Fruit fly (Drosophila melanogaster) whole organism, embryonic: ENCODE measurements around the gene dUTPase.
A peak's percentile ranks its signal among the peaks of the same experiment; 100 is the strongest.

Source experiments
- Atf-2 ChIP-seq: fragments of 200-800 bp; sonication (Bioruptor generic); optimal IDR thresholded peaks from 2 replicates; lab custom pipeline; 2016; ENCODE audit warnings: missing biosample characterization, missing genetic modification characterization
- CG1024 ChIP-seq: fragments of 200-800 bp; sonication (Bioruptor generic); IDR thresholded peaks from 2 replicates; pipeline ENCODE4 v1.3.6; 2022; ENCODE audit warnings: missing biosample characterization, missing genetic modification characterization
- CG11723 ChIP-seq: fragments of 200-800 bp; sonication (Bioruptor generic); optimal IDR thresholded peaks from 2 replicates; lab custom pipeline; 2017; ENCODE audit warnings: missing biosample characterization, mild to moderate bottlenecking, missing genetic modification characterization
- CG12744 ChIP-seq: fragments of 200-800 bp; sonication (Bioruptor generic); optimal IDR thresholded peaks from 2 replicates; lab custom pipeline; 2016; ENCODE audit warnings: missing biosample characterization, missing genetic modification characterization
- CG13624 ChIP-seq: fragments of 200-800 bp; sonication (Bioruptor generic); optimal IDR thresholded peaks from 2 replicates; lab custom pipeline; 2016; ENCODE audit warnings: missing biosample characterization, missing genetic modification characterization
- CG15601 ChIP-seq: fragments of 200-800 bp; sonication (Bioruptor generic); optimal IDR thresholded peaks from 3 replicates; lab custom pipeline; 2019; ENCODE audit warnings: missing biosample characterization, mild to moderate bottlenecking, missing genetic modification characterization, moderate library complexity
- CG17186 ChIP-seq: fragments of 200-800 bp; sonication (Bioruptor generic); optimal IDR thresholded peaks from 3 replicates; lab custom pipeline; 2017; ENCODE audit warnings: missing biosample characterization, missing genetic modification reagents, missing genetic modification characterization
- CG17912 ChIP-seq: fragments of 200-800 bp; sonication (Bioruptor generic); optimal IDR thresholded peaks from 2 replicates; lab custom pipeline; 2018; ENCODE audit warnings: missing biosample characterization, mild to moderate bottlenecking, missing genetic modification characterization
- CG2120 ChIP-seq: fragments of 200-800 bp; sonication (Bioruptor generic); optimal IDR thresholded peaks from 3 replicates; lab custom pipeline; 2016; ENCODE audit warnings: missing biosample characterization, missing genetic modification characterization
- CG34224 ChIP-seq: fragments of 200-800 bp; sonication (Bioruptor generic); IDR thresholded peaks from 3 replicates; pipeline ENCODE4 v1.3.6; 2022; ENCODE audit warnings: missing biosample characterization, missing genetic modification characterization; ENCODE audit not compliant: partially characterized antibody
- CG34422 ChIP-seq: fragments of 200-800 bp; sonication (Bioruptor generic); IDR thresholded peaks from 3 replicates; pipeline ENCODE4 v1.3.6; 2022; ENCODE audit warnings: missing biosample characterization, missing genetic modification characterization
- CG3847 ChIP-seq: fragments of 200-800 bp; sonication (Bioruptor generic); IDR thresholded peaks from 2 replicates; pipeline ENCODE4 v1.3.6; 2022; ENCODE audit warnings: missing biosample characterization, missing genetic modification characterization
- CG5953 ChIP-seq: fragments of 200-800 bp; sonication (Bioruptor generic); IDR thresholded peaks from 2 replicates; pipeline ENCODE4 v1.3.6; 2022; ENCODE audit warnings: missing biosample characterization, missing genetic modification characterization
- CG7271 ChIP-seq: fragments of 200-800 bp; sonication (Bioruptor generic); optimal IDR thresholded peaks from 2 replicates; lab custom pipeline; 2018; ENCODE audit warnings: missing biosample characterization, mild to moderate bottlenecking, missing genetic modification characterization, moderate library complexity
- CG8290 ChIP-seq, 3 experiments: fragments of 200-800 bp; sonication (Bioruptor generic); optimal IDR thresholded peaks; 2 replicates each; lab custom pipeline; 2016 to 2019; ENCODE audit warnings: missing biosample characterization in 3 of 3, missing genetic modification characterization in 3 of 3, mild to moderate bottlenecking in 2 of 3, moderate library complexity in 1 of 3
- CG9797 ChIP-seq: fragments of 200-800 bp; sonication (Bioruptor generic); optimal IDR thresholded peaks from 3 replicates; lab custom pipeline; 2018; ENCODE audit warnings: missing biosample characterization, mild to moderate bottlenecking, missing genetic modification characterization
- CG9817 ChIP-seq: fragments of 200-800 bp; sonication (Bioruptor generic); optimal IDR thresholded peaks from 2 replicates; lab custom pipeline; 2018; ENCODE audit warnings: missing biosample characterization, mild to moderate bottlenecking, missing genetic modification characterization, moderate library complexity
- D ChIP-seq, 2 experiments: fragments of 200-800 bp in 1 of 2; fragments of >200 bp in 1 of 2; sonication (Bioruptor generic) in 1 of 2; optimal IDR thresholded peaks; 2 replicates in 1 of 2; 3 replicates in 1 of 2; lab custom pipeline; 2017; ENCODE audit warnings: mild to moderate bottlenecking in 1 of 2, missing biosample characterization in 1 of 2, missing genetic modification characterization in 1 of 2, missing genetic modification reagents in 1 of 2
- Dfd ChIP-seq, 2 experiments: fragments of >200 bp; optimal IDR thresholded peaks; 2 replicates each; lab custom pipeline; 2017; ENCODE audit warnings: missing biosample characterization in 2 of 2, missing genetic modification characterization in 2 of 2
- Dp ChIP-seq: fragments of 200-800 bp; sonication (Bioruptor generic); optimal IDR thresholded peaks from 2 replicates; lab custom pipeline; 2018; ENCODE audit warnings: missing biosample characterization, mild to moderate bottlenecking, missing genetic modification characterization, moderate library complexity
- E2f2 ChIP-seq: fragments of 200-800 bp; sonication (Bioruptor generic); IDR thresholded peaks from 2 replicates; pipeline ENCODE4 v1.3.6; 2022; ENCODE audit warnings: missing biosample characterization, missing genetic modification characterization
- HLHmδ ChIP-seq: fragments of 200-800 bp; sonication (Bioruptor generic); optimal IDR thresholded peaks from 2 replicates; lab custom pipeline; 2018; ENCODE audit warnings: missing biosample characterization, mild to moderate bottlenecking, missing genetic modification characterization, moderate library complexity
- Hey ChIP-seq: fragments of 200-800 bp; sonication (Bioruptor generic); optimal IDR thresholded peaks from 3 replicates; lab custom pipeline; 2018; ENCODE audit warnings: missing biosample characterization, mild to moderate bottlenecking, missing genetic modification characterization
- HmgD ChIP-seq: fragments of 200-800 bp; sonication (Bioruptor generic); optimal IDR thresholded peaks from 3 replicates; lab custom pipeline; 2016; ENCODE audit warnings: missing biosample characterization, missing genetic modification characterization
- MBD-R2 ChIP-seq: fragments of 200-800 bp; sonication (Bioruptor generic); IDR thresholded peaks from 2 replicates; pipeline ENCODE4 v1.3.6; 2022; ENCODE audit warnings: missing biosample characterization, missing genetic modification characterization
- MESR4 ChIP-seq: fragments of 200-800 bp; sonication (Bioruptor generic); optimal IDR thresholded peaks from 2 replicates; lab custom pipeline; 2018; ENCODE audit warnings: missing biosample characterization, mild to moderate bottlenecking, missing genetic modification characterization, moderate library complexity
- Mad ChIP-seq: fragments of 200-800 bp; sonication (Bioruptor generic); optimal IDR thresholded peaks from 2 replicates; lab custom pipeline; 2016; ENCODE audit warnings: missing biosample characterization, missing genetic modification characterization
- Opbp ChIP-seq: fragments of 200-800 bp; sonication (Bioruptor generic); IDR thresholded peaks from 3 replicates; pipeline ENCODE4 v1.3.6; 2022; ENCODE audit warnings: missing biosample characterization, missing genetic modification characterization; ENCODE audit not compliant: partially characterized antibody
- Pdp1 ChIP-seq, 2 experiments: fragments of 200-800 bp; sonication (Bioruptor generic); optimal IDR thresholded peaks; 3 replicates each; lab custom pipeline; 2016; ENCODE audit warnings: missing biosample characterization in 2 of 2, missing genetic modification characterization in 2 of 2, mild to moderate bottlenecking in 1 of 2, moderate library complexity in 1 of 2
- Scr ChIP-seq: fragments of 200-800 bp; sonication (Bioruptor generic); IDR thresholded peaks from 2 replicates; pipeline ENCODE4 v1.3.6; 2022; ENCODE audit warnings: missing biosample characterization, missing genetic modification characterization; ENCODE audit not compliant: partially characterized antibody
- Ssrp ChIP-seq: fragments of 200-800 bp; sonication (Bioruptor generic); optimal IDR thresholded peaks from 2 replicates; lab custom pipeline; 2018; ENCODE audit warnings: missing biosample characterization, mild to moderate bottlenecking, missing genetic modification characterization, moderate library complexity
- amos ChIP-seq: fragments of 200-800 bp; sonication (Bioruptor generic); IDR thresholded peaks from 2 replicates; pipeline ENCODE4 v1.3.6; 2022; ENCODE audit warnings: missing biosample characterization, missing genetic modification characterization; ENCODE audit not compliant: partially characterized antibody
- ara ChIP-seq: fragments of 200-800 bp; sonication (Bioruptor generic); IDR thresholded peaks from 2 replicates; pipeline ENCODE4 v1.3.6; 2022; ENCODE audit warnings: missing biosample characterization, missing genetic modification characterization
- ato ChIP-seq: fragments of 200-800 bp; sonication (Bioruptor generic); IDR thresholded peaks from 2 replicates; pipeline ENCODE4 v1.3.6; 2022; ENCODE audit warnings: missing biosample characterization, missing genetic modification characterization; ENCODE audit not compliant: partially characterized antibody
- br ChIP-seq: fragments of >200 bp; optimal IDR thresholded peaks from 2 replicates; lab custom pipeline; 2017
- caup ChIP-seq: fragments of 200-800 bp; sonication (Bioruptor generic); optimal IDR thresholded peaks from 3 replicates; lab custom pipeline; 2017; ENCODE audit warnings: missing biosample characterization, mild to moderate bottlenecking, missing genetic modification characterization, moderate library complexity; ENCODE audit not compliant: severe bottlenecking
- da ChIP-seq: fragments of 200-800 bp; sonication (Bioruptor generic); optimal IDR thresholded peaks from 2 replicates; lab custom pipeline; 2016; ENCODE audit warnings: missing biosample characterization, missing genetic modification characterization
- disco-r ChIP-seq: fragments of 200-800 bp; sonication (Bioruptor generic); optimal IDR thresholded peaks from 2 replicates; lab custom pipeline; 2016; ENCODE audit warnings: missing biosample characterization, missing genetic modification characterization
- dmrt99B ChIP-seq: fragments of 200-800 bp; sonication (Bioruptor generic); optimal IDR thresholded peaks from 2 replicates; lab custom pipeline; 2018; ENCODE audit warnings: missing biosample characterization, mild to moderate bottlenecking, missing genetic modification characterization, moderate library complexity
- fd64A ChIP-seq: fragments of 200-800 bp; sonication (Bioruptor generic); optimal IDR thresholded peaks from 3 replicates; lab custom pipeline; 2018; ENCODE audit warnings: missing biosample characterization, mild to moderate bottlenecking, missing genetic modification characterization
- gfzf ChIP-seq: fragments of 200-800 bp; sonication (Bioruptor generic); optimal IDR thresholded peaks from 2 replicates; lab custom pipeline; 2016; ENCODE audit warnings: missing biosample characterization, mild to moderate bottlenecking, missing genetic modification characterization, moderate library complexity
- hbn ChIP-seq: fragments of 200-800 bp; sonication (Bioruptor generic); IDR thresholded peaks from 2 replicates; pipeline ENCODE4 v1.3.6; 2022; ENCODE audit warnings: missing biosample characterization, missing genetic modification characterization; ENCODE audit not compliant: partially characterized antibody
- knrl ChIP-seq: fragments of 200-800 bp; sonication (Bioruptor generic); IDR thresholded peaks from 3 replicates; pipeline ENCODE4 v1.3.6; 2022; ENCODE audit warnings: missing biosample characterization, missing genetic modification characterization; ENCODE audit not compliant: partially characterized antibody
- lov ChIP-seq, 2 experiments: fragments of 200-800 bp in 1 of 2; fragments of >200 bp in 1 of 2; sonication (Bioruptor generic) in 1 of 2; IDR thresholded peaks in 1 of 2; optimal IDR thresholded peaks in 1 of 2; 2 replicates in 1 of 2; 3 replicates in 1 of 2; pipeline versions ENCODE4 v1.3.6 to Lab custom; 2017 to 2022; ENCODE audit warnings: missing biosample characterization in 1 of 2, missing genetic modification characterization in 1 of 2
- nau ChIP-seq: fragments of 200-800 bp; sonication (Bioruptor generic); optimal IDR thresholded peaks from 3 replicates; lab custom pipeline; 2017; ENCODE audit warnings: missing biosample characterization, mild to moderate bottlenecking, missing genetic modification characterization, missing genetic modification reagents
- pzg ChIP-seq: fragments of 200-800 bp; sonication (Bioruptor generic); optimal IDR thresholded peaks from 3 replicates; lab custom pipeline; 2018; ENCODE audit warnings: missing biosample characterization, mild to moderate bottlenecking, missing genetic modification characterization, moderate library complexity
- vvl ChIP-seq: fragments of 200-800 bp; sonication (Bioruptor generic); IDR thresholded peaks from 2 replicates; pipeline ENCODE4 v1.3.6; 2022; ENCODE audit warnings: missing biosample characterization, missing genetic modification characterization
- wek ChIP-seq: fragments of 200-800 bp; sonication (Bioruptor generic); optimal IDR thresholded peaks from 3 replicates; lab custom pipeline; 2018; ENCODE audit warnings: missing biosample characterization, mild to moderate bottlenecking, missing genetic modification characterization, moderate library complexity

The dUTPase gene

DNA sequence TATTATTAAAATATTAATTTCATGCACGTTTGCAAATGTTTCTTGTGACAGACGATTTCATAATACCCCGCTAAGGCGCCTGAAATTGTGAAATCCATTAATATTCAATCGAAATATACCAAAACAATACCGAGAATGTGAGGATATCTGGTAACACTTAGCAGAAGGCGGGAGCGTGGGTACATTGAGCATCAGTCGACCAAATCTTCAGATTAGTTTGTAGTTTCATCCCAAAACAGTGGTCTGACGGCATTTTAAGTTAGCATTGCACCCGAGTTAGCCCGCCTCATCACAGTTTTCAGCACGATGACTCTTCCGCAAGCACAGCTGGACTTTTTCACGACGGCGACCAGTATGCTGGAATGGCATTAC is 6.5 kb upstream of the dUTPase start, which contains the start of gene Nup154:
Gene Nup154, plus strand, starts transcription at position 147 of the 372 bp plus-strand sequence.
- peak; percentile 72 for TF ChIP-seq CG17186 (GFP tag; lab: Kevin White, UChicago)
- TF ChIP-seq CG7271 (tag; lab: Kevin White, UChicago), result no peak
- 0 out of 2 replicates have a peak, but pooled peaks have one; percentile 13 for TF ChIP-seq Scr (GFP tag; lab: Robert Waterston, UW)
- peak; percentile 29 for TF ChIP-seq pzg (GFP tag; lab: Kevin White, UChicago)
- TF ChIP-seq wek, result peak; percentile 46
- TF ChIP-seq hbn (GFP tag; lab: Robert Waterston, UW), result 0 out of 2 replicates have a peak, but pooled peaks have one; percentile 26
- no peak for TF ChIP-seq Atf-2 (GFP tag; lab: Kevin White, UChicago)
- TF ChIP-seq CG9817 (tag; lab: Kevin White, UChicago), result no peak
- peak; percentile 43 for TF ChIP-seq MESR4
- TF ChIP-seq E2f2 (GFP tag; lab: Robert Waterston, UW), result peak; percentile 62
- no peak for TF ChIP-seq da (GFP tag; lab: Kevin White, UChicago)
- peak; percentile 13; the same call in 1 of the 3 replicates for TF ChIP-seq CG34422 (GFP tag; lab: Robert Waterston, UW)
- TF ChIP-seq CG3847, result no peak
- TF ChIP-seq Hey, result no peak
- peak; percentile 33 for TF ChIP-seq Dp (GFP tag; lab: Kevin White, UChicago)
- TF ChIP-seq CG34224 (GFP tag; lab: Robert Waterston, UW), result no peak
- no peak for TF ChIP-seq CG12744 (GFP tag; lab: Kevin White, UChicago)
- 0 out of 2 replicates have a peak, but pooled peaks have one; percentile 14 for TF ChIP-seq vvl (GFP tag; lab: Robert Waterston, UW)
- no peak for TF ChIP-seq HmgD
- TF ChIP-seq Mad, result no peak
- no peak for TF ChIP-seq lov (optimal IDR thresholded peaks at IDR 0.05; lab: Kevin White, UChicago)
- no peak for TF ChIP-seq lov (GFP tag; IDR thresholded peaks at IDR 0.05; lab: Robert Waterston, UW)
- TF ChIP-seq CG8290 (GFP tag; optimal IDR thresholded peaks at IDR 0.05; lab: Kevin White, UChicago), result no peak
- no peak for TF ChIP-seq CG8290 (tag; optimal IDR thresholded peaks at IDR 0.05; lab: Kevin White, UChicago)
- no peak for TF ChIP-seq knrl
- no peak for TF ChIP-seq CG11723 (GFP tag; lab: Kevin White, UChicago)
- TF ChIP-seq CG13624 (GFP tag; lab: Kevin White, UChicago), result no peak
- no peak for TF ChIP-seq amos (GFP tag; lab: Robert Waterston, UW)
- TF ChIP-seq ato (GFP tag; lab: Robert Waterston, UW), result 0 out of 2 replicates have a peak, but pooled peaks have one; percentile 22
- TF ChIP-seq Dfd (GFP tag; optimal IDR thresholded peaks at IDR 0.05; lab: Kevin White, UChicago), result no peak
- TF ChIP-seq gfzf (GFP tag; lab: Kevin White, UChicago), result peak; percentile 51
- TF ChIP-seq caup, result no peak
- TF ChIP-seq nau (GFP tag; lab: Kevin White, UChicago), result no peak
- TF ChIP-seq disco-r (GFP tag; lab: Kevin White, UChicago), result no peak
- no peak for TF ChIP-seq CG15601 (tag; lab: Kevin White, UChicago)
- TF ChIP-seq Opbp (GFP tag; lab: Robert Waterston, UW), result no peak
- no peak for TF ChIP-seq CG5953 (GFP tag; lab: Robert Waterston, UW)
- no peak for TF ChIP-seq D (optimal IDR thresholded peaks at IDR 0.05; lab: Kevin White, UChicago)
- no peak for TF ChIP-seq D (GFP tag; optimal IDR thresholded peaks at IDR 0.05; lab: Kevin White, UChicago)
- TF ChIP-seq CG9797 (GFP tag; lab: Kevin White, UChicago), result peak; percentile 33
- no peak for TF ChIP-seq CG2120 (GFP tag; lab: Kevin White, UChicago)
- TF ChIP-seq Pdp1 (GFP tag; optimal IDR thresholded peaks at IDR 0.05; lab: Kevin White, UChicago), result peak in 1 of 2 experiments; percentile 20
- TF ChIP-seq CG17912 (GFP tag; lab: Kevin White, UChicago), result no peak
- no peak for TF ChIP-seq CG1024 (GFP tag; lab: Robert Waterston, UW)
- no peak for TF ChIP-seq br
- TF ChIP-seq HLHmδ (GFP tag; lab: Kevin White, UChicago), result no peak
- no peak for TF ChIP-seq fd64A
- no peak for TF ChIP-seq dmrt99B
- no peak for TF ChIP-seq Ssrp (tag; lab: Kevin White, UChicago)
- TF ChIP-seq ara, result no peak
- peak; percentile 76 for TF ChIP-seq MBD-R2 (GFP tag; lab: Robert Waterston, UW)
